Worm (Caenorhabditis elegans) whole organism, L3 larva: ENCODE results near the gene R05H5.7.

ENCODE experiments used
- R02D3.7 ChIP-seq: fragments of 150-350 bp; optimal IDR thresholded peaks from 2 replicates; lab custom pipeline; 2014; ENCODE audit warnings: missing biosample characterization, missing genetic modification characterization
- ZK546.5 ChIP-seq: sonication (generic microtip); optimal IDR thresholded peaks from 2 replicates; lab custom pipeline; 2017; ENCODE audit warnings: missing biosample characterization, missing genetic modification characterization
- ceh-82 ChIP-seq: fragments of 150-350 bp; optimal IDR thresholded peaks from 2 replicates; lab custom pipeline; 2014; ENCODE audit warnings: missing biosample characterization, missing genetic modification characterization
- elt-1 ChIP-seq: fragments of 150-350 bp; optimal IDR thresholded peaks from 2 replicates; lab custom pipeline; 2014; ENCODE audit warnings: missing biosample characterization, missing genetic modification characterization
- lin-15B ChIP-seq: fragments of 150-350 bp; optimal IDR thresholded peaks from 2 replicates; lab custom pipeline; 2014; ENCODE audit warnings: missing biosample characterization, missing genetic modification characterization
- lsy-12 ChIP-seq: sonication (generic microtip); optimal IDR thresholded peaks from 2 replicates; lab custom pipeline; 2016; ENCODE audit warnings: mild to moderate bottlenecking, missing genetic modification characterization, missing compliant biosample characterization
- mdl-1 ChIP-seq: fragments of 150-350 bp; optimal IDR thresholded peaks from 2 replicates; lab custom pipeline; 2014; ENCODE audit warnings: missing biosample characterization, missing genetic modification characterization
- nhr-11 ChIP-seq: fragments of 150-350 bp; optimal IDR thresholded peaks from 2 replicates; lab custom pipeline; 2014; ENCODE audit warnings: missing biosample characterization, missing genetic modification characterization
- nhr-12 ChIP-seq: fragments of 150-350 bp; optimal IDR thresholded peaks from 2 replicates; lab custom pipeline; 2014; ENCODE audit warnings: missing biosample characterization, missing genetic modification characterization
- nhr-28 ChIP-seq: fragments of 150-350 bp; optimal IDR thresholded peaks from 2 replicates; lab custom pipeline; 2014; ENCODE audit warnings: missing biosample characterization, missing genetic modification characterization
- nhr-76 ChIP-seq: fragments of 150-350 bp; sonication (generic microtip); optimal IDR thresholded peaks from 5 replicates; lab custom pipeline; 2014; ENCODE audit warnings: missing biosample characterization, missing genetic modification characterization
- snpc-4 ChIP-seq: fragments of 150-350 bp; optimal IDR thresholded peaks from 2 replicates; lab custom pipeline; 2014; ENCODE audit warnings: missing biosample characterization, missing genetic modification characterization
- tbx-2 ChIP-seq: sonication (generic microtip); optimal IDR thresholded peaks from 2 replicates; lab custom pipeline; 2016; ENCODE audit warnings: mild to moderate bottlenecking, missing genetic modification characterization, missing compliant biosample characterization
- zag-1 ChIP-seq: fragments of 150-350 bp; optimal IDR thresholded peaks from 2 replicates; lab custom pipeline; 2014; ENCODE audit warnings: missing biosample characterization, missing genetic modification characterization

DNA sequence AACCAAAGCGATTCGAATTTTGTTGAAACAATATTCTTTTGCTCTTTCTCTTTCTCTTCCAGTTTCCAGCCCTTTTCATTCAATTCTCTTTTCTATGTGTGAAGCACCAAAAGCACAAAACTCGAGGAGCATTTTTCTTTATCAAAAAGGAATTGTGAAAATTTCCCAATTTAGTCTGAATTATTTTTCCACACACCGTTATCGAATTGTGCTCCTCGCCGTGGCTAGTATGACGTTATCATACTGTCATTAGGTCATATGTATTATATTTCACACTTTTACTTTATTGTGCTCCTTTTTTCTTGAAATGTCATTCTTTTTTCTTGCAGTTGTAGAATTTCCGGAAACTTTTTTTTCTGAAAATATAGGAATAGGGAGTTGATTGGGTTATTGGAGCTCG is 29.3 kb downstream of the R05H5.7 start:
- TF ChIP-seq nhr-28 (tag; lab: Kevin White, UChicago) (no peak), nhr-11 (tag; lab: Kevin White, UChicago) (no peak), tbx-2 (no peak), elt-1 (tag; lab: Kevin White, UChicago) (no peak), lsy-12 (tag; lab: Kevin White, UChicago) (no peak), mdl-1 (tag; lab: Kevin White, UChicago) (no peak), zag-1 (tag; lab: Kevin White, UChicago) (no peak), ceh-82 (tag; lab: Kevin White, UChicago) (no peak), R02D3.7 (no peak), lin-15B (tag; lab: Kevin White, UChicago) (no peak), nhr-12 (tag; lab: Kevin White, UChicago) (no peak), snpc-4 (tag; lab: Kevin White, UChicago) (no peak), ZK546.5 (no peak), nhr-76 (no peak)
